Worm (Caenorhabditis elegans): ENCODE measurements around the gene Y55F3BR.1.

- TF ChIP-seq med-1 (GFP tag; optimal IDR thresholded peaks at IDR 0.05; ENCODE audit: insufficient read depth) (no peak), klf-2 (GFP tag; conservative IDR thresholded peaks at IDR 0.05) (no peak), cog-1 (tag; optimal IDR thresholded peaks at IDR 0.05) (no peak), flt-1 (GFP tag; IDR thresholded peaks at IDR 0.05) (no peak), tab-1 (GFP tag; IDR thresholded peaks at IDR 0.05) (no peak), ztf-23 (GFP tag; IDR thresholded peaks at IDR 0.05) (no peak)
Measured at ce11 chrIV:914856-915255, 40.3 kb downstream of the Y55F3BR.1 start.
